Fruit fly (Drosophila melanogaster) whole organism, embryonic: ENCODE results near the gene CtsF.
A peak's percentile ranks its signal among the peaks of the same experiment; 100 is the strongest.

Source experiments
- Antp ChIP-seq: fragments of 200-800 bp; sonication (Bioruptor generic); optimal IDR thresholded peaks from 3 replicates; lab custom pipeline; 2016; ENCODE audit warnings: missing biosample characterization, missing genetic modification characterization
- Atf6 ChIP-seq: fragments of 200-800 bp; sonication (Bioruptor generic); IDR thresholded peaks from 2 replicates; pipeline ENCODE4 v1.3.6; 2022; ENCODE audit warnings: missing biosample characterization, missing genetic modification characterization
- CG10959 ChIP-seq: fragments of 200-800 bp; sonication (Bioruptor generic); IDR thresholded peaks from 2 replicates; pipeline ENCODE4 v1.3.6; 2022; ENCODE audit warnings: missing biosample characterization, missing genetic modification characterization
- CG12391 ChIP-seq: fragments of 200-800 bp; sonication (Bioruptor generic); optimal IDR thresholded peaks from 3 replicates; lab custom pipeline; 2018; ENCODE audit warnings: missing biosample characterization, mild to moderate bottlenecking, missing genetic modification characterization, moderate library complexity
- CG12769 ChIP-seq: fragments of 200-800 bp; sonication (Bioruptor generic); optimal IDR thresholded peaks from 2 replicates; lab custom pipeline; 2019; ENCODE audit warnings: missing biosample characterization, mild to moderate bottlenecking, missing genetic modification characterization, moderate library complexity
- CG13296 ChIP-seq: fragments of 200-800 bp; sonication (Bioruptor generic); optimal IDR thresholded peaks from 3 replicates; lab custom pipeline; 2018; ENCODE audit warnings: missing biosample characterization, mild to moderate bottlenecking, missing genetic modification characterization
- CG13624 ChIP-seq: fragments of 200-800 bp; sonication (Bioruptor generic); optimal IDR thresholded peaks from 2 replicates; lab custom pipeline; 2016; ENCODE audit warnings: missing biosample characterization, missing genetic modification characterization
- CG14667 ChIP-seq: fragments of 200-800 bp; sonication (Bioruptor generic); IDR thresholded peaks from 2 replicates; pipeline ENCODE4 v1.3.6; 2022; ENCODE audit warnings: missing biosample characterization, missing genetic modification characterization
- CG15073 ChIP-seq: fragments of 200-800 bp; sonication (Bioruptor generic); optimal IDR thresholded peaks from 2 replicates; lab custom pipeline; 2016; ENCODE audit warnings: missing biosample characterization, missing genetic modification characterization
- CG1647 ChIP-seq: fragments of 200-800 bp; sonication (Bioruptor generic); optimal IDR thresholded peaks from 3 replicates; lab custom pipeline; 2016; ENCODE audit warnings: missing biosample characterization, missing genetic modification characterization
- CG17612 ChIP-seq: fragments of 200-800 bp; sonication (Bioruptor generic); IDR thresholded peaks from 2 replicates; pipeline ENCODE4 v1.3.6; 2022; ENCODE audit warnings: missing biosample characterization, missing genetic modification characterization
- CG2120 ChIP-seq: fragments of 200-800 bp; sonication (Bioruptor generic); optimal IDR thresholded peaks from 3 replicates; lab custom pipeline; 2016; ENCODE audit warnings: missing biosample characterization, missing genetic modification characterization
- CG31441 ChIP-seq: fragments of 200-800 bp; sonication (Bioruptor generic); IDR thresholded peaks from 2 replicates; pipeline ENCODE4 v1.3.6; 2022; ENCODE audit warnings: missing biosample characterization, missing genetic modification characterization
- CG33213 ChIP-seq: fragments of 200-800 bp; sonication (Bioruptor generic); optimal IDR thresholded peaks from 3 replicates; lab custom pipeline; 2016; ENCODE audit warnings: missing biosample characterization, missing genetic modification characterization
- CG6813 ChIP-seq: fragments of 200-800 bp; sonication (Bioruptor generic); optimal IDR thresholded peaks from 2 replicates; lab custom pipeline; 2017; ENCODE audit warnings: missing biosample characterization, missing genetic modification characterization, mild to moderate bottlenecking, moderate library complexity, missing genetic modification reagents
- CG7786 ChIP-seq: fragments of 200-800 bp; sonication (Bioruptor generic); optimal IDR thresholded peaks from 2 replicates; lab custom pipeline; 2016; ENCODE audit warnings: missing biosample characterization, missing genetic modification characterization
- CG9797 ChIP-seq: fragments of 200-800 bp; sonication (Bioruptor generic); optimal IDR thresholded peaks from 3 replicates; lab custom pipeline; 2018; ENCODE audit warnings: missing biosample characterization, mild to moderate bottlenecking, missing genetic modification characterization
- D19A ChIP-seq: fragments of 200-800 bp; optimal IDR thresholded peaks from 3 replicates; lab custom pipeline; 2019; ENCODE audit warnings: missing biosample characterization, mild to moderate bottlenecking, missing genetic modification characterization, moderate library complexity
- D19B ChIP-seq: fragments of 200-800 bp; sonication (Bioruptor generic); optimal IDR thresholded peaks from 2 replicates; lab custom pipeline; 2017; ENCODE audit warnings: missing biosample characterization, mild to moderate bottlenecking, missing genetic modification characterization
- Doc2 ChIP-seq: fragments of 200-800 bp; sonication (Bioruptor generic); IDR thresholded peaks from 2 replicates; pipeline ENCODE4 v1.3.6; 2022; ENCODE audit warnings: missing biosample characterization, missing genetic modification characterization
- Ets97D ChIP-seq: fragments of 200-800 bp; sonication (Bioruptor generic); optimal IDR thresholded peaks from 3 replicates; lab custom pipeline; 2016; ENCODE audit warnings: missing biosample characterization, missing genetic modification characterization
- H15 ChIP-seq: fragments of 200-800 bp; sonication (Bioruptor generic); IDR thresholded peaks from 3 replicates; pipeline ENCODE4 v1.3.6; 2022; ENCODE audit warnings: missing biosample characterization, missing genetic modification characterization
- Med ChIP-seq: fragments of 200-800 bp; sonication (Bioruptor generic); peaks from one replicate; lab custom pipeline; 2016; ENCODE audit warnings: missing biosample characterization, missing genetic modification characterization, mild to moderate bottlenecking, inconsistent platforms, moderate library complexity
- Neu2 ChIP-seq: fragments of 200-800 bp; sonication (Bioruptor generic); optimal IDR thresholded peaks from 3 replicates; lab custom pipeline; 2016; ENCODE audit warnings: missing biosample characterization, missing genetic modification characterization, borderline replicate concordance
- Ptx1 ChIP-seq: fragments of 200-800 bp; sonication (Bioruptor generic); IDR thresholded peaks from 2 replicates; pipeline ENCODE4 v1.3.6; 2022; ENCODE audit warnings: missing biosample characterization, missing genetic modification characterization
- Sin3A ChIP-seq: fragments of >200 bp; optimal IDR thresholded peaks from 2 replicates; lab custom pipeline; 2018
- Ssrp ChIP-seq: fragments of 200-800 bp; sonication (Bioruptor generic); optimal IDR thresholded peaks from 2 replicates; lab custom pipeline; 2018; ENCODE audit warnings: missing biosample characterization, mild to moderate bottlenecking, missing genetic modification characterization, moderate library complexity
- TFAM ChIP-seq: fragments of 200-800 bp; sonication (Bioruptor generic); optimal IDR thresholded peaks from 2 replicates; lab custom pipeline; 2017; ENCODE audit warnings: missing biosample characterization, missing genetic modification characterization, inconsistent platforms
- Taf1 ChIP-seq: fragments of 200-800 bp; sonication (Bioruptor generic); IDR thresholded peaks from 2 replicates; pipeline ENCODE4 v1.3.6; 2022; ENCODE audit warnings: missing biosample characterization, missing genetic modification characterization
- Usf ChIP-seq: fragments of 200-800 bp; sonication (Bioruptor generic); optimal IDR thresholded peaks from 2 replicates; lab custom pipeline; 2017; ENCODE audit warnings: missing genotype, missing biosample characterization, missing genetic modification characterization
- Xbp1 ChIP-seq: fragments of 200-800 bp; sonication (Bioruptor generic); optimal IDR thresholded peaks from 3 replicates; lab custom pipeline; 2016; ENCODE audit warnings: missing biosample characterization, mild to moderate bottlenecking, missing genetic modification characterization
- al ChIP-seq: fragments of 200-800 bp; sonication (Bioruptor generic); IDR thresholded peaks from 2 replicates; pipeline ENCODE4 v1.3.6; 2022; ENCODE audit warnings: missing biosample characterization, missing genetic modification characterization
- bowl ChIP-seq: fragments of 200-800 bp; sonication (Bioruptor generic); IDR thresholded peaks from 2 replicates; pipeline ENCODE4 v1.3.6; 2022; ENCODE audit warnings: missing biosample characterization, missing genetic modification characterization
- cato ChIP-seq: fragments of 200-800 bp; sonication (Bioruptor generic); optimal IDR thresholded peaks from 2 replicates; lab custom pipeline; 2016; ENCODE audit warnings: missing biosample characterization, missing genetic modification characterization, borderline replicate concordance
- ci ChIP-seq: fragments of 200-800 bp; sonication (Bioruptor generic); IDR thresholded peaks from 3 replicates; pipeline ENCODE4 v1.3.6; 2022; ENCODE audit warnings: missing biosample characterization, missing genetic modification characterization
- dm ChIP-seq: fragments of 200-800 bp; sonication (Bioruptor generic); optimal IDR thresholded peaks from 3 replicates; lab custom pipeline; 2016; ENCODE audit warnings: missing biosample characterization, missing genetic modification characterization
- dmrt11E ChIP-seq: fragments of 200-800 bp; sonication (Bioruptor generic); optimal IDR thresholded peaks from 3 replicates; lab custom pipeline; 2018; ENCODE audit warnings: missing biosample characterization, mild to moderate bottlenecking, missing genetic modification characterization, moderate library complexity
- emc ChIP-seq: fragments of 200-800 bp; sonication (Bioruptor generic); optimal IDR thresholded peaks from 2 replicates; lab custom pipeline; 2016; ENCODE audit warnings: missing biosample characterization, missing genetic modification characterization
- fd96Cb ChIP-seq: fragments of 200-800 bp; sonication (Bioruptor generic); optimal IDR thresholded peaks from 2 replicates; lab custom pipeline; 2018; ENCODE audit warnings: missing biosample characterization, mild to moderate bottlenecking, missing genetic modification characterization, moderate library complexity
- grn ChIP-seq: fragments of 200-800 bp; sonication (Bioruptor generic); optimal IDR thresholded peaks from 3 replicates; lab custom pipeline; 2017; ENCODE audit warnings: missing biosample characterization, missing genetic modification characterization
- gt ChIP-seq: fragments of 200-800 bp; sonication (Bioruptor generic); IDR thresholded peaks from 2 replicates; pipeline ENCODE4 v1.3.6; 2022; ENCODE audit warnings: missing biosample characterization, missing genetic modification characterization
- lilli ChIP-seq: fragments of 200-800 bp; sonication (Bioruptor generic); optimal IDR thresholded peaks from 3 replicates; lab custom pipeline; 2016; ENCODE audit warnings: missing biosample characterization, missing genetic modification characterization
- maf-S ChIP-seq: fragments of 200-800 bp; sonication (Bioruptor generic); optimal IDR thresholded peaks from 2 replicates; lab custom pipeline; 2016; ENCODE audit warnings: missing biosample characterization, missing genetic modification characterization
- mirr ChIP-seq: fragments of 200-800 bp; sonication (Bioruptor generic); optimal IDR thresholded peaks from 3 replicates; lab custom pipeline; 2018; ENCODE audit warnings: missing biosample characterization, mild to moderate bottlenecking, missing genetic modification characterization
- nerfin-1 ChIP-seq: fragments of 200-800 bp; sonication (Bioruptor generic); optimal IDR thresholded peaks from 3 replicates; lab custom pipeline; 2019; ENCODE audit warnings: missing biosample characterization, mild to moderate bottlenecking, missing genetic modification characterization, moderate library complexity
- org-1 ChIP-seq: fragments of 200-800 bp; sonication (Bioruptor generic); optimal IDR thresholded peaks from 2 replicates; lab custom pipeline; 2017; ENCODE audit warnings: missing biosample characterization, missing genetic modification characterization
- p53 ChIP-seq: fragments of 200-800 bp; sonication (Bioruptor generic); optimal IDR thresholded peaks from 2 replicates; lab custom pipeline; 2016; ENCODE audit warnings: missing biosample characterization, missing genetic modification characterization
- wek ChIP-seq: fragments of 200-800 bp; sonication (Bioruptor generic); optimal IDR thresholded peaks from 3 replicates; lab custom pipeline; 2018; ENCODE audit warnings: missing biosample characterization, mild to moderate bottlenecking, missing genetic modification characterization, moderate library complexity
- z ChIP-seq: fragments of 200-800 bp; sonication (Bioruptor generic); IDR thresholded peaks from 3 replicates; pipeline ENCODE4 v1.3.6; 2022; ENCODE audit warnings: missing biosample characterization, missing genetic modification characterization
- zfh1 ChIP-seq: fragments of 200-800 bp; sonication (Bioruptor generic); IDR thresholded peaks from 3 replicates; pipeline ENCODE4 v1.3.6; 2022; ENCODE audit warnings: missing biosample characterization, missing genetic modification characterization

The CtsF gene

dm6 chr3R:5211901-5212758 lies 39.4 kb downstream of the CtsF start (continued):
- TF ChIP-seq maf-S (GFP tag; lab: Kevin White, UChicago) (peak; percentile 63), CG2120 (GFP tag; lab: Kevin White, UChicago) (no peak), CG13624 (peak; percentile 58), CG13296 (no peak), Sin3A (lab: Kevin White, UChicago) (no peak), CG31441 (GFP tag; lab: Robert Waterston, UW) (peak; percentile 84), Neu2 (GFP tag; lab: Kevin White, UChicago) (peak; percentile 90), emc (GFP tag; lab: Kevin White, UChicago) (no peak), CG9797 (GFP tag; lab: Kevin White, UChicago) (no peak), D19B (GFP tag; lab: Kevin White, UChicago) (no peak), Doc2 (GFP tag; lab: Robert Waterston, UW) (no peak), Med (GFP tag; lab: Kevin White, UChicago) (peak; percentile 87), Ets97D (GFP tag; lab: Kevin White, UChicago) (peak; percentile 15), Taf1 (no peak), Xbp1 (GFP tag; lab: Kevin White, UChicago) (peak; percentile 74), D19A (tag; lab: Kevin White, UChicago) (peak; percentile 85), grn (GFP tag; lab: Kevin White, UChicago) (peak; percentile 51), dm (peak; percentile 53), cato (GFP tag; lab: Kevin White, UChicago) (peak; percentile 46), mirr (GFP tag; lab: Kevin White, UChicago) (no peak), CG12769 (tag; lab: Kevin White, UChicago) (no peak), bowl (GFP tag; lab: Robert Waterston, UW) (no peak), CG12391 (tag; lab: Kevin White, UChicago) (peak; percentile 87), org-1 (GFP tag; lab: Kevin White, UChicago) (peak; percentile 70), dmrt11E (peak; percentile 98), lilli (GFP tag; lab: Kevin White, UChicago) (peak; percentile 66), zfh1 (GFP tag; lab: Robert Waterston, UW) (peak; percentile 92), CG33213 (peak; percentile 70), z (GFP tag; lab: Robert Waterston, UW) (peak; percentile 41; the same call in 1 of the 3 replicates), CG15073 (peak; percentile 6), al (no peak), Antp (GFP tag; lab: Kevin White, UChicago) (peak; percentile 80), CG10959 (peak; percentile 93), H15 (GFP tag; lab: Robert Waterston, UW) (peak; percentile 60; the same call in 1 of the 3 replicates), Ptx1 (GFP tag; lab: Robert Waterston, UW) (peak; percentile 28; the same call in 1 of the 2 replicates), CG1647 (GFP tag; lab: Kevin White, UChicago) (peak; percentile 51), CG17612 (GFP tag; lab: Robert Waterston, UW) (no peak), CG7786 (GFP tag; lab: Kevin White, UChicago) (peak; percentile 69), nerfin-1 (peak; percentile 96), TFAM (GFP tag; lab: Kevin White, UChicago) (peak; percentile 62), fd96Cb (peak; percentile 81), ci (peak; percentile 81), wek (peak; percentile 46), CG6813 (GFP tag; lab: Kevin White, UChicago) (peak; percentile 82), Atf6 (GFP tag; lab: Robert Waterston, UW) (no peak), p53 (GFP tag; lab: Kevin White, UChicago) (peak; percentile 58), CG14667 (GFP tag; lab: Robert Waterston, UW) (peak; percentile 32; the same call in 1 of the 2 replicates), Ssrp (peak; percentile 79), gt (peak; percentile 51; the same call in 1 of the 2 replicates), Usf (peak; percentile 63)
